Worm (Caenorhabditis elegans): ENCODE data around the gene cutl-18.

DNA sequence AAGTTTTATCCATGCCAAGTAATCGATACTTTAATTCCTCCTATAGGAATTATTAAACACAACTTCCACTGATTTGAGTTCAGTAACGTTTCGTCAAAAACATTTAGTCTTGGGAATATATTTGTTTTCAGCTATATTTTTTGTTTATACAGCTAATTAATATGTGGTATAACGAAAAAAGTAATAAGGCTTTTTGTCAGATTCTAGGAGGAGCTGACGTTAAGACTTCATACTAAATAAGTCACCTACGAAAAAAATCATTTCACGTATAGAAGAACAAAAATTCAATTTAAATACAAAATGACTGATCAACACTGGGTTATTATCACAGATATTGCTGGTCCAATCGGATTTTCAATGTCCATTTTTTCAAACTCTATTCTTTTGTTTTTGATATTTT is 47.9 kb downstream of the cutl-18 start, which contains the start of gene str-115:
- TF ChIP-seq nhr-77 (tag; optimal IDR thresholded peaks at IDR 0.05) (no peak), ama-1 (optimal IDR thresholded peaks at IDR 0.05) (no peak), daf-12 (tag; optimal IDR thresholded peaks at IDR 0.05) (no peak), tbx-2 (tag; optimal IDR thresholded peaks at IDR 0.05) (no peak), skn-1 (tag; optimal IDR thresholded peaks at IDR 0.05) (no peak), egl-5 (tag; optimal IDR thresholded peaks at IDR 0.05) (no peak), ZK546.5 (tag; optimal IDR thresholded peaks at IDR 0.05) (no peak), nhr-11 (tag; optimal IDR thresholded peaks at IDR 0.05) (no peak), nhr-25 (tag; optimal IDR thresholded peaks at IDR 0.05) (no peak)
